Fruit fly (Drosophila melanogaster): ENCODE results near the gene CG31917.

The CG31917 gene

DNA sequence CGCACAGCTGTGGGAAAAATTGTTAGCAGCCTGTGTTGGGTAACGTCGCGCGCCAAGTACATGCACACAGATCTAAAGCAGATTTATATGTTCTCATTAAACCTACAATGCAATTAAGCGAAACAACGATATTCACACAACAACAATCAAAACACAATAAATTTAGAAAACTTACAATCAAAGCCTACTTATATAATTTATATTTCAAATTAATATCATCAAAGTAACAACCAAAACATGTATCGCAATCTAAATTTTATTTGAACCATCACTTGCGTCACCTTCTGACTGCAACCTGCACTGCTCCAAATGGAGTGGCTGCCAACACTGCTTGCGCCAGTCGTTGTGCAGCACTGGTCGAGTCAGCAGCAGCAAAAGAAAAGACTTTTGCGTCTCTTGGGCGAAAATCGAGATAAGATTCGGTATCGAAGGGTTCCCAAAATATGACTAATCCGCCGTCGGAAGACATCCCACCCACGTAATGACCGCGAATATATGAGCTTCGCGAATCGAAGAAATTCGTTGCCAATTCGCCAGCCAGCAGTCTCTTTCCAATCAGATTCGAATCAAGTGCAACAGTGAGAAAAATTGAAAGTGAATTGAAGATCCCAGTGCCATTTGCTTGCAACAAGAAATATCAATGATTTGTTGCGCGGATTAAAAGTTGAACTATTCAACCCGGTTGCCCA lies 29.2 kb downstream of the CG31917 start, which contains the start of the genes CG8892 and CG34126 (continued):
- TF ChIP-seq CG30403 (GFP tag; optimal IDR thresholded peaks at IDR 0.05) (peak; percentile 100), Pdp1 (GFP tag; optimal IDR thresholded peaks at IDR 0.05) (peak; percentile 95 to 98), CG8089 (GFP tag; optimal IDR thresholded peaks at IDR 0.05) (peak; percentile 95), bowl (GFP tag; IDR thresholded peaks at IDR 0.05) (peak; percentile 74), CG10543 (GFP tag; optimal IDR thresholded peaks at IDR 0.05) (peak; percentile 98), CG2129 (GFP tag; IDR thresholded peaks at IDR 0.05; ENCODE audit: partially characterized antibody) (no peak), E2f2 (GFP tag; IDR thresholded peaks at IDR 0.05) (peak; percentile 75), HmgD (GFP tag; optimal IDR thresholded peaks at IDR 0.05) (peak; percentile 90), Hr3 (GFP tag; optimal IDR thresholded peaks at IDR 0.05) (peak; percentile 99), pros (GFP tag; optimal IDR thresholded peaks at IDR 0.05) (peak; percentile 51), fd96Cb (tag; optimal IDR thresholded peaks at IDR 0.05) (peak; percentile 97), hkb (optimal IDR thresholded peaks at IDR 0.05) (peak; percentile 93), hkb (GFP tag; IDR thresholded peaks at IDR 0.05) (peak; percentile 92), CG11247 (GFP tag; IDR thresholded peaks at IDR 0.05) (peak; percentile 96), CG5180 (GFP tag; optimal IDR thresholded peaks at IDR 0.05) (peak; percentile 86), CG6272 (GFP tag; IDR thresholded peaks at IDR 0.05) (peak; percentile 97), Med (GFP tag) (peak; percentile 99), mirr (GFP tag; optimal IDR thresholded peaks at IDR 0.05) (peak; percentile 95), Oli (tag; optimal IDR thresholded peaks at IDR 0.05) (peak; percentile 96), dmrt99B (tag; optimal IDR thresholded peaks at IDR 0.05) (peak; percentile 95), CG2889 (GFP tag; IDR thresholded peaks at IDR 0.05) (peak; percentile 95), Stat92E (GFP tag; optimal IDR thresholded peaks at IDR 0.05) (peak in 1 of 3 experiments; percentile 76), NFAT (GFP tag; IDR thresholded peaks at IDR 0.05) (peak; percentile 98), Mad (GFP tag; optimal IDR thresholded peaks at IDR 0.05) (peak; percentile 97), CG7357 (GFP tag; IDR thresholded peaks at IDR 0.05) (peak; percentile 92), Dad (GFP tag; optimal IDR thresholded peaks at IDR 0.05) (peak; percentile 96), CG7271 (tag; optimal IDR thresholded peaks at IDR 0.05) (peak; percentile 85), CG15601 (tag; optimal IDR thresholded peaks at IDR 0.05) (peak; percentile 94), croc (GFP tag; conservative IDR thresholded peaks at IDR 0.05) (peak; percentile 98), CG10366 (GFP tag; IDR thresholded peaks at IDR 0.05) (peak; percentile 94), klu (GFP tag; IDR thresholded peaks at IDR 0.05) (peak; percentile 97), dmrt11E (tag; optimal IDR thresholded peaks at IDR 0.05) (peak; percentile 96), mam (GFP tag; optimal IDR thresholded peaks at IDR 0.05) (peak; percentile 98), CG17359 (tag; optimal IDR thresholded peaks at IDR 0.05) (peak; percentile 96), dysf (GFP tag; IDR thresholded peaks at IDR 0.05) (peak; percentile 98), CG1603 (tag; optimal IDR thresholded peaks at IDR 0.05) (peak; percentile 85), CG12769 (tag; optimal IDR thresholded peaks at IDR 0.05) (no peak), CG6765 (GFP tag; optimal IDR thresholded peaks at IDR 0.05) (peak; percentile 91), seq (GFP tag; IDR thresholded peaks at IDR 0.05) (peak; percentile 94), wek (GFP tag; optimal IDR thresholded peaks at IDR 0.05) (peak; percentile 65), CG7963 (GFP tag; IDR thresholded peaks at IDR 0.05; ENCODE audit: partially characterized antibody) (no peak), Ada2b (GFP tag; IDR thresholded peaks at IDR 0.05) (peak; percentile 93), al (GFP tag; IDR thresholded peaks at IDR 0.05) (peak; percentile 97), trh (GFP tag; optimal IDR thresholded peaks at IDR 0.05) (peak; percentile 96), Xrp1 (GFP tag; IDR thresholded peaks at IDR 0.05) (peak; percentile 98), CG8478 (optimal IDR thresholded peaks at IDR 0.05) (no peak), CG9876 (GFP tag; optimal IDR thresholded peaks at IDR 0.05) (peak; percentile 96), zfh1 (GFP tag; IDR thresholded peaks at IDR 0.05) (peak; percentile 96), zf30C (GFP tag; optimal IDR thresholded peaks at IDR 0.05) (peak; percentile 74), unpg (GFP tag; optimal IDR thresholded peaks at IDR 0.05) (peak; percentile 94)

All from whole organism, embryonic.